Worm (Caenorhabditis elegans): ENCODE data around the gene srh-125.

Gene srh-125

ce11 chrV:7434805-7435363 is 41.8 kb downstream of the srh-125 start (continued):
- TF ChIP-seq F55B11.4 (tag; optimal IDR thresholded peaks at IDR 0.05; ENCODE audit: borderline replicate concordance, insufficient read depth) (no peak), ztf-26 (tag; optimal IDR thresholded peaks at IDR 0.05) (no peak), lin-40 (tag; optimal IDR thresholded peaks at IDR 0.05) (peak; percentile 26), lag-1 (GFP tag; IDR thresholded peaks at IDR 0.05) (no peak), cebp-1 (GFP tag; IDR thresholded peaks at IDR 0.05) (no peak), cebp-1 (tag; optimal IDR thresholded peaks at IDR 0.05) (peak; percentile 52), sea-2 (GFP tag; IDR thresholded peaks at IDR 0.05) (no peak), madf-8 (GFP tag; conservative IDR thresholded peaks at IDR 0.05) (no peak), hlh-26 (GFP tag; conservative IDR thresholded peaks at IDR 0.05) (no peak), Y79H2A.3 (GFP tag; conservative IDR thresholded peaks at IDR 0.05) (no peak), chd-7 (tag; optimal IDR thresholded peaks at IDR 0.05) (peak; percentile 25), lsl-1 (GFP tag; optimal IDR thresholded peaks at IDR 0.05) (no peak), xnd-1 (tag; optimal IDR thresholded peaks at IDR 0.05) (no peak), him-1 (tag; optimal IDR thresholded peaks at IDR 0.05) (no peak), C17E4.6 (GFP tag; IDR thresholded peaks at IDR 0.05) (no peak), T07F8.4 (tag; optimal IDR thresholded peaks at IDR 0.05) (no peak), akir-1 (GFP tag; optimal IDR thresholded peaks at IDR 0.05) (no peak), ztf-22 (GFP tag; optimal IDR thresholded peaks at IDR 0.05) (no peak), ZK185.1 (tag; optimal IDR thresholded peaks at IDR 0.05; ENCODE audit: poor library complexity, severe bottlenecking) (peak; percentile 9), madf-10 (tag; optimal IDR thresholded peaks at IDR 0.05) (peak; percentile 24), hmg-1.2 (GFP tag; IDR thresholded peaks at IDR 0.05) (peak; percentile 32; the same call in 1 of the 2 replicates), snpc-1.3 (tag; optimal IDR thresholded peaks at IDR 0.05; ENCODE audit: insufficient read depth) (no peak), attf-6 (GFP tag; IDR thresholded peaks at IDR 0.05) (no peak), dpff-1 (tag; optimal IDR thresholded peaks at IDR 0.05) (no peak), tbp1 (GFP tag; optimal IDR thresholded peaks at IDR 0.05) (peak; percentile 46), ceh-58 (GFP tag; IDR thresholded peaks at IDR 0.05) (no peak), ekl-4 (GFP tag; IDR thresholded peaks at IDR 0.05) (no peak; the same call in 1 of the 2 replicates), cebp-2 (GFP tag; IDR thresholded peaks at IDR 0.05) (no peak), F33H1.4 (GFP tag; IDR thresholded peaks at IDR 0.05) (no peak), ets-4 (GFP tag; optimal IDR thresholded peaks at IDR 0.05) (no peak), hrde-1 (tag; optimal IDR thresholded peaks at IDR 0.05; ENCODE audit: borderline replicate concordance) (no peak), lir-1 (GFP tag; conservative IDR thresholded peaks at IDR 0.05) (no peak), ztf-3 (GFP tag; optimal IDR thresholded peaks at IDR 0.05) (no peak), ztf-25 (GFP tag; IDR thresholded peaks at IDR 0.05) (no peak), F49E8.2 (tag; optimal IDR thresholded peaks at IDR 0.05; ENCODE audit: insufficient read depth) (no peak), tlf-1 (GFP tag; optimal IDR thresholded peaks at IDR 0.05) (peak; percentile 13), sptf-2 (GFP tag; optimal IDR thresholded peaks at IDR 0.05) (no peak), B0261.1 (tag; optimal IDR thresholded peaks at IDR 0.05) (no peak), F23B12.7 (tag; optimal IDR thresholded peaks at IDR 0.05; ENCODE audit: insufficient read depth) (no peak), Y67H2A.10 (GFP tag; conservative IDR thresholded peaks at IDR 0.05) (no peak), efl-1 (GFP tag; optimal IDR thresholded peaks at IDR 0.05) (no peak), nhr-179 (tag; optimal IDR thresholded peaks at IDR 0.05) (no peak), Y95B8A.8 (GFP tag; IDR thresholded peaks at IDR 0.05) (no peak), pha-4 (tag; optimal IDR thresholded peaks at IDR 0.05) (peak; percentile 76), lin-54 (GFP tag; optimal IDR thresholded peaks at IDR 0.05) (peak; percentile 9), atf-7 (tag; optimal IDR thresholded peaks at IDR 0.05) (no peak), snpc-4 (GFP tag; optimal IDR thresholded peaks at IDR 0.05) (no peak), snpc-4 (tag; optimal IDR thresholded peaks at IDR 0.05) (no peak)
